Worm (Caenorhabditis elegans) whole organism, young adult: ENCODE data around the gene C15H11.1.

Experiments
- F23B12.7 ChIP-seq: sonication (generic microtip); optimal IDR thresholded peaks from 2 replicates; lab custom pipeline; 2017; ENCODE audit warnings: missing genetic modification characterization, mild to moderate bottlenecking, missing compliant biosample characterization, antibody characterized with exemption, moderate library complexity; ENCODE audit not compliant: insufficient read depth
- F39B2.1 ChIP-seq: fragments of 200-800 bp; sonication (Bioruptor generic); IDR thresholded peaks from 2 replicates; pipeline ENCODE4 v1.3.6; 2022; ENCODE audit warnings: missing genetic modification reagents, missing genetic modification characterization, missing compliant biosample characterization
- F55B11.4 ChIP-seq: sonication (generic microtip); optimal IDR thresholded peaks from 2 replicates; lab custom pipeline; 2016; ENCODE audit warnings: missing compliant biosample characterization, missing genetic modification characterization, borderline replicate concordance; ENCODE audit not compliant: insufficient read depth
- K11D2.4 ChIP-seq: fragments of 200-800 bp; sonication (Bioruptor generic); IDR thresholded peaks from 2 replicates; pipeline ENCODE4 v1.3.6; 2022; ENCODE audit warnings: missing genetic modification reagents, missing genetic modification characterization, missing compliant biosample characterization
- T07F8.4 ChIP-seq: sonication (generic microtip); optimal IDR thresholded peaks from 2 replicates; lab custom pipeline; 2016; ENCODE audit warnings: mild to moderate bottlenecking, missing genetic modification characterization, moderate library complexity, missing compliant biosample characterization
- Y53F4B.3 ChIP-seq: fragments of 200-800 bp; sonication (Bioruptor generic); IDR thresholded peaks from 2 replicates; pipeline ENCODE4 v1.3.6; 2022; ENCODE audit warnings: missing genetic modification reagents, missing genetic modification characterization, missing compliant biosample characterization
- Y53G8AR.9 ChIP-seq: fragments of 200-800 bp; sonication (Bioruptor generic); conservative IDR thresholded peaks from 2 replicates; pipeline ENCODE4 v1.3.6; 2022; ENCODE audit warnings: missing genetic modification reagents, missing genetic modification characterization, missing compliant biosample characterization
- ama-1 ChIP-seq, 3 experiments: fragments of 150-350 bp in 1 of 3; sonication (generic microtip) in 2 of 3; optimal IDR thresholded peaks; 2 replicates each; lab custom pipeline; 2014 to 2018; ENCODE audit warnings: missing biosample characterization in 2 of 3, missing genetic modification characterization in 2 of 3, missing genetic modification reagents in 2 of 3
- atf-7 ChIP-seq: sonication (generic microtip); optimal IDR thresholded peaks from 2 replicates; lab custom pipeline; 2017; ENCODE audit warnings: mild to moderate bottlenecking, missing genetic modification characterization, missing compliant biosample characterization
- attf-5 ChIP-seq: fragments of 200-800 bp; sonication (Bioruptor generic); optimal IDR thresholded peaks from 2 replicates; lab custom pipeline; 2018; ENCODE audit warnings: mild to moderate bottlenecking, missing genetic modification characterization, missing compliant biosample characterization
- attf-6 ChIP-seq: fragments of 200-800 bp; sonication (Bioruptor generic); IDR thresholded peaks from 2 replicates; pipeline ENCODE4 v1.3.6; 2022; ENCODE audit warnings: missing genetic modification reagents, missing genetic modification characterization, missing compliant biosample characterization
- ccch-3 ChIP-seq: fragments of 200-800 bp; sonication (Bioruptor generic); optimal IDR thresholded peaks from 2 replicates; lab custom pipeline; 2018; ENCODE audit warnings: mild to moderate bottlenecking, missing genetic modification characterization, missing compliant biosample characterization
- cebp-1 ChIP-seq, 2 experiments: fragments of 200-800 bp in 1 of 2; sonication (Bioruptor generic) in 1 of 2; sonication (generic microtip) in 1 of 2; IDR thresholded peaks in 1 of 2; optimal IDR thresholded peaks in 1 of 2; 2 replicates each; pipeline versions ENCODE4 v1.3.6 to Lab custom; 2017 to 2022; ENCODE audit warnings: missing compliant biosample characterization in 2 of 2, missing genetic modification characterization in 2 of 2, mild to moderate bottlenecking in 1 of 2, missing genetic modification reagents in 1 of 2, moderate library complexity in 1 of 2
- ceh-100 ChIP-seq: fragments of 200-800 bp; sonication (Bioruptor generic); IDR thresholded peaks from 2 replicates; pipeline ENCODE4 v1.3.6; 2022; ENCODE audit warnings: missing genetic modification reagents, missing genetic modification characterization, missing compliant biosample characterization
- ceh-27 ChIP-seq: fragments of 200-800 bp; sonication (Bioruptor generic); optimal IDR thresholded peaks from 2 replicates; lab custom pipeline; 2018; ENCODE audit warnings: mild to moderate bottlenecking, missing genetic modification characterization, moderate library complexity, missing compliant biosample characterization
- ceh-58 ChIP-seq: fragments of 200-800 bp; sonication (Bioruptor generic); IDR thresholded peaks from 2 replicates; pipeline ENCODE4 v1.3.6; 2022; ENCODE audit warnings: missing genetic modification characterization, missing compliant biosample characterization
- chd-7 ChIP-seq: sonication (generic microtip); optimal IDR thresholded peaks from 2 replicates; lab custom pipeline; 2016; ENCODE audit warnings: mild to moderate bottlenecking, missing genetic modification characterization, moderate library complexity, missing compliant biosample characterization
- dox-1 ChIP-seq: fragments of 200-800 bp; sonication (Bioruptor generic); IDR thresholded peaks from 2 replicates; pipeline ENCODE4 v1.3.6; 2022; ENCODE audit warnings: missing genetic modification reagents, missing genetic modification characterization, missing compliant biosample characterization
- dpl-1 ChIP-seq: fragments of 150-350 bp; optimal IDR thresholded peaks from 2 replicates; lab custom pipeline; 2014; ENCODE audit warnings: missing biosample characterization, missing genetic modification reagents, missing genetic modification characterization
- egl-18 ChIP-seq: fragments of 200-800 bp; sonication (Bioruptor generic); IDR thresholded peaks from 2 replicates; pipeline ENCODE4 v1.3.6; 2022; ENCODE audit warnings: missing genetic modification reagents, missing genetic modification characterization, missing compliant biosample characterization
- egl-44 ChIP-seq: fragments of 200-800 bp; sonication (Bioruptor generic); IDR thresholded peaks from 2 replicates; pipeline ENCODE4 v1.3.6; 2022; ENCODE audit warnings: missing genetic modification reagents, missing genetic modification characterization, missing compliant biosample characterization
- egrh-3 ChIP-seq: fragments of 200-800 bp; sonication (Bioruptor generic); IDR thresholded peaks from 2 replicates; pipeline ENCODE4 v1.3.6; 2022; ENCODE audit warnings: missing genetic modification reagents, missing genetic modification characterization, missing compliant biosample characterization
- ekl-4 ChIP-seq: fragments of 200-800 bp; sonication (Bioruptor generic); IDR thresholded peaks from 2 replicates; pipeline ENCODE4 v1.3.6; 2022; ENCODE audit warnings: missing genetic modification reagents, missing genetic modification characterization, missing compliant biosample characterization
- ets-4 ChIP-seq: fragments of 200-800 bp; sonication (Bioruptor generic); optimal IDR thresholded peaks from 2 replicates; lab custom pipeline; 2018; ENCODE audit warnings: mild to moderate bottlenecking, missing genetic modification characterization, missing compliant biosample characterization
- gei-17 ChIP-seq: fragments of 200-800 bp; sonication (Bioruptor generic); optimal IDR thresholded peaks from 2 replicates; lab custom pipeline; 2018; ENCODE audit warnings: mild to moderate bottlenecking, missing genetic modification characterization, missing compliant biosample characterization
- hlh-12 ChIP-seq: sonication (generic microtip); optimal IDR thresholded peaks from 2 replicates; lab custom pipeline; 2016; ENCODE audit warnings: missing genetic modification characterization, missing compliant biosample characterization
- let-607 ChIP-seq, 2 experiments: fragments of 200-800 bp in 1 of 2; sonication (Bioruptor generic) in 1 of 2; sonication (generic microtip) in 1 of 2; optimal IDR thresholded peaks; 2 replicates each; lab custom pipeline; 2016 to 2018; ENCODE audit warnings: mild to moderate bottlenecking in 2 of 2, missing compliant biosample characterization in 2 of 2, missing genetic modification characterization in 2 of 2, moderate library complexity in 2 of 2, missing genotype in 1 of 2
- lir-1 ChIP-seq: fragments of 200-800 bp; sonication (Bioruptor generic); conservative IDR thresholded peaks from 2 replicates; pipeline ENCODE4 v1.3.6; 2022; ENCODE audit warnings: missing genetic modification reagents, missing genetic modification characterization, missing compliant biosample characterization
- madf-10 ChIP-seq: sonication (generic microtip); optimal IDR thresholded peaks from 2 replicates; lab custom pipeline; 2016; ENCODE audit warnings: mild to moderate bottlenecking, missing genetic modification characterization, missing compliant biosample characterization
- mcd-1 ChIP-seq: fragments of 200-800 bp; sonication (Bioruptor generic); IDR thresholded peaks from 2 replicates; pipeline ENCODE4 v1.3.6; 2022; ENCODE audit warnings: missing genetic modification reagents, missing genetic modification characterization, missing compliant biosample characterization
- mes-4 ChIP-seq: sonication (generic microtip); optimal IDR thresholded peaks from 2 replicates; lab custom pipeline; 2016; ENCODE audit warnings: missing genotype, missing genetic modification characterization, missing compliant biosample characterization
- nfya-1 ChIP-seq: sonication (generic microtip); optimal IDR thresholded peaks from 2 replicates; lab custom pipeline; 2017; ENCODE audit warnings: antibody characterized with exemption, missing compliant biosample characterization, missing genetic modification characterization, borderline replicate concordance; ENCODE audit not compliant: insufficient read depth
- nhr-120 ChIP-seq: fragments of 200-800 bp; sonication (Bioruptor generic); IDR thresholded peaks from 2 replicates; pipeline ENCODE4 v1.3.6; 2022; ENCODE audit warnings: missing genetic modification characterization, missing compliant biosample characterization
- nhr-27 ChIP-seq: fragments of 200-800 bp; sonication (Bioruptor generic); optimal IDR thresholded peaks from 2 replicates; lab custom pipeline; 2018; ENCODE audit warnings: mild to moderate bottlenecking, missing genetic modification characterization, moderate library complexity, missing compliant biosample characterization
- nhr-80 ChIP-seq: sonication (generic microtip); optimal IDR thresholded peaks from 2 replicates; lab custom pipeline; 2016; ENCODE audit warnings: missing genetic modification characterization, missing compliant biosample characterization
- rcor-1 ChIP-seq: fragments of 200-800 bp; sonication (Bioruptor generic); IDR thresholded peaks from 2 replicates; pipeline ENCODE4 v1.3.6; 2022; ENCODE audit warnings: missing genetic modification reagents, missing genetic modification characterization, missing compliant biosample characterization
- somi-1 ChIP-seq: fragments of 200-800 bp; sonication (Bioruptor generic); optimal IDR thresholded peaks from 2 replicates; lab custom pipeline; 2018; ENCODE audit warnings: mild to moderate bottlenecking, missing genetic modification characterization, missing compliant biosample characterization
- tlf-1 ChIP-seq: fragments of 200-800 bp; sonication (Bioruptor generic); optimal IDR thresholded peaks from 2 replicates; lab custom pipeline; 2018; ENCODE audit warnings: mild to moderate bottlenecking, missing genetic modification characterization, missing compliant biosample characterization
- unc-130 ChIP-seq: sonication (generic microtip); optimal IDR thresholded peaks from 2 replicates; lab custom pipeline; 2016; ENCODE audit warnings: missing genetic modification reagents, missing genetic modification characterization, missing compliant biosample characterization
- unc-62 ChIP-seq: fragments of 150-350 bp; optimal IDR thresholded peaks from 2 replicates; lab custom pipeline; 2014; ENCODE audit warnings: missing biosample characterization, missing genetic modification reagents, missing genetic modification characterization
- xnd-1 ChIP-seq: sonication (generic microtip); optimal IDR thresholded peaks from 2 replicates; lab custom pipeline; 2016; ENCODE audit warnings: missing genotype, missing genetic modification reagents, missing genetic modification characterization, missing compliant biosample characterization
- ztf-18 ChIP-seq: sonication (generic microtip); optimal IDR thresholded peaks from 2 replicates; lab custom pipeline; 2016; ENCODE audit warnings: missing genotype, mild to moderate bottlenecking, missing genetic modification characterization, missing compliant biosample characterization
- ztf-22 ChIP-seq: fragments of 200-800 bp; sonication (Bioruptor generic); optimal IDR thresholded peaks from 2 replicates; lab custom pipeline; 2018; ENCODE audit warnings: mild to moderate bottlenecking, missing genetic modification characterization, moderate library complexity, missing compliant biosample characterization
- ztf-26 ChIP-seq: sonication (generic microtip); optimal IDR thresholded peaks from 2 replicates; lab custom pipeline; 2017; ENCODE audit warnings: missing genetic modification characterization, missing compliant biosample characterization
- ztf-28 ChIP-seq: fragments of 200-800 bp; sonication (Bioruptor generic); IDR thresholded peaks from 2 replicates; pipeline ENCODE4 v1.3.6; 2022; ENCODE audit warnings: missing genetic modification reagents, missing genetic modification characterization, missing compliant biosample characterization

C15H11.1 gene

DNA sequence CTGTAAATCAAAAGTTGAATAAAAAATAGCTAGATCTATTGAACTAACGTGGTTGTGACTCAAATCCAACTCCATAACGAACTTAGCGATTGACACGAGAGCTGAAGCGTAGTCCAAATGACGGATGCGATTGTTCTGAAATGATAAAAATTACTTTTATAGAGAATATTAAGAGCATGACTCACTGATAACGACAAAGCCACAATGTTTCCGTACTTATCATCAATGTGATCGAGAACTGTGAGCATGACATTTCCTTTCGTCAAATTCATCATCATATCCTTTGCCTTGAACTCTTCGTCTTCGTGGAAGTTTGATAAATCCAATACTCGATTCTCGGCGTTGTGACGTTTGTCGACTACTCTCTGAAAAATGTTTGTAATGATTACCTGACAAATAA, 20.4 kb downstream of the C15H11.1 start:
- TF ChIP-seq ztf-26 (no peak), nhr-80 (peak; percentile 73)

DNA sequence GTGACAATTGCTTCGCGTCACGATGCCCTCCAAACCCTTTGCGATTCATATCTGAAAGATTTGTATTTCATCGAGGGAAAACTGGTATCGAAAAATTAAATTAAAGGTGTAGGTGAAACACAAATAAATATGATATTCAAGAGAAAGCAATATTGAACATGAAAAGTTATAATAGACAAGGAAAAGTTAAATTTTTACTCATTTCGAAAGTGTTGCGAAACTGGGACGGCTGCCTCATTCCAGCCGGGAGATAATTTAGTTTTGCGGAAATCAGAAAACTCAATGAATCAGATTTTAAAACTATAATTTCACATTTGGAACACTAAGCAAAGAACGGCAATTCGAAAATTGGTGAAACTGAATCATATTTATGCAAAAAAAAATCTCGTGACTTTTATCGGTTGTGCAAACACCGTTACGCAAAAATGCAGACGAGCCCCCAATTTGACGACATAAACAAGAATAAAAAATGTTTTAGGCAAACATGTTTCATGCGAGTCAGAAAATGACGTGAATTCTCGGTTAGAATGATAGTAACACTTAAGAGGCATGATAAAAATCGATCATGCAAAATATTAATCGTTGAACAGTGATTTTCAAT, 21.5 kb downstream of the C15H11.1 start, which contains the start of the genes nxf-1 and C15H11.11:
Gene nxf-1 (minus strand): TSS at position 51 of the 601 bp plus-strand sequence.
Gene C15H11.11 (plus strand): TSS at position 536 of the 601 bp plus-strand sequence.
- 0 out of 2 replicates have a peak, but pooled peaks have one; percentile 36 for TF ChIP-seq rcor-1 (GFP tag; lab: Robert Waterston, UW)
- no peak for TF ChIP-seq chd-7 (tag; lab: Kevin White, UChicago)
- no peak for TF ChIP-seq egl-18 (GFP tag; lab: Robert Waterston, UW)
- TF ChIP-seq unc-130 (GFP tag; lab: Kevin White, UChicago) = no peak
- peak; percentile 6 for TF ChIP-seq ama-1 (optimal IDR thresholded peaks at IDR 0.05; lab: Kevin White, UChicago)
- TF ChIP-seq ama-1 (GFP tag; optimal IDR thresholded peaks at IDR 0.05; lab: Kevin White, UChicago) = no peak
- TF ChIP-seq gei-17 (GFP tag; lab: Kevin White, UChicago) = no peak
- no peak for TF ChIP-seq hlh-12 (tag; lab: Kevin White, UChicago)
- TF ChIP-seq ccch-3 (GFP tag; lab: Kevin White, UChicago) = no peak
- TF ChIP-seq T07F8.4 (tag; lab: Kevin White, UChicago) = no peak
- TF ChIP-seq mes-4 = no peak
- no peak for TF ChIP-seq dpl-1 (GFP tag; lab: Kevin White, UChicago)
- no peak for TF ChIP-seq ceh-27 (GFP tag; lab: Kevin White, UChicago)
- no peak for TF ChIP-seq egrh-3 (GFP tag; lab: Robert Waterston, UW)
- TF ChIP-seq F39B2.1 (GFP tag; lab: Robert Waterston, UW) = no peak
- no peak for TF ChIP-seq ztf-22 (GFP tag; lab: Kevin White, UChicago)
- no peak for TF ChIP-seq K11D2.4 (GFP tag; lab: Robert Waterston, UW)
- no peak for TF ChIP-seq nhr-120
- TF ChIP-seq mcd-1 (GFP tag; lab: Robert Waterston, UW) = peak; percentile 66
- TF ChIP-seq xnd-1 (tag; lab: Kevin White, UChicago) = no peak
- TF ChIP-seq atf-7 (tag; lab: Kevin White, UChicago) = peak; percentile 73
- TF ChIP-seq ztf-28 = no peak
- TF ChIP-seq attf-5 = peak; percentile 56
- peak; percentile 3 for TF ChIP-seq tlf-1 (GFP tag; lab: Kevin White, UChicago)
- 0 out of 2 replicates have a peak, but pooled peaks have one; percentile 31 for TF ChIP-seq ekl-4 (GFP tag; lab: Robert Waterston, UW)
- TF ChIP-seq ztf-26 = no peak
- no peak for TF ChIP-seq nhr-27 (tag; lab: Kevin White, UChicago)
- no peak for TF ChIP-seq nfya-1 (tag; lab: Kevin White, UChicago)
- TF ChIP-seq F55B11.4 (tag; lab: Kevin White, UChicago) = no peak
- peak; percentile 54; the same call in 1 of the 2 replicates for TF ChIP-seq cebp-1 (GFP tag; IDR thresholded peaks at IDR 0.05; lab: Robert Waterston, UW)
- peak; percentile 90 for TF ChIP-seq cebp-1 (tag; optimal IDR thresholded peaks at IDR 0.05; lab: Kevin White, UChicago)
- no peak for TF ChIP-seq Y53F4B.3 (GFP tag; lab: Robert Waterston, UW)
- no peak for TF ChIP-seq ets-4 (GFP tag; lab: Kevin White, UChicago)
- TF ChIP-seq Y53G8AR.9 (GFP tag; lab: Robert Waterston, UW) = peak; percentile 63; the same call in 1 of the 2 replicates
- TF ChIP-seq let-607 (tag; optimal IDR thresholded peaks at IDR 0.05; lab: Kevin White, UChicago) = peak in 1 of 2 experiments; percentile 10
- TF ChIP-seq ceh-58 (GFP tag; lab: Robert Waterston, UW) = no peak
- TF ChIP-seq somi-1 (GFP tag; lab: Kevin White, UChicago) = no peak
- no peak for TF ChIP-seq unc-62 (GFP tag; lab: Kevin White, UChicago)
- TF ChIP-seq F23B12.7 (tag; lab: Kevin White, UChicago) = peak; percentile 51
- no peak for TF ChIP-seq attf-6
- no peak for TF ChIP-seq egl-44
- peak; percentile 44; the same call in 1 of the 2 replicates for TF ChIP-seq ceh-100 (GFP tag; lab: Robert Waterston, UW)
- no peak; the same call in 1 of the 2 replicates for TF ChIP-seq lir-1 (GFP tag; lab: Robert Waterston, UW)
- TF ChIP-seq nhr-80 = peak; percentile 83
- TF ChIP-seq dox-1 (GFP tag; lab: Robert Waterston, UW) = peak; percentile 55
- no peak for TF ChIP-seq ztf-18 (tag; lab: Kevin White, UChicago)
- TF ChIP-seq madf-10 (tag; lab: Kevin White, UChicago) = no peak
